Worm (Caenorhabditis elegans): ENCODE results near the gene F32D1.8.
"Not testable (repeated sequence)": the region's sequence is repeated elsewhere in the genome, so short reads cannot be mapped to it uniquely, and the experiment has no call there.

Gene F32D1.8

ce11 chrV:4339479-4339878, 38.0 kb downstream of the F32D1.8 start:
- no peak for TF ChIP-seq mef-2 (tag; optimal IDR thresholded peaks at IDR 0.05)
- TF ChIP-seq efl-1 (optimal IDR thresholded peaks at IDR 0.05), result peak; percentile 81 to 86
- TF ChIP-seq efl-1 (GFP tag; optimal IDR thresholded peaks at IDR 0.05 in 1 of 2), result peak; percentile 85 to 98
- no peak for TF ChIP-seq dsc-1 (tag; optimal IDR thresholded peaks at IDR 0.05)
- no peak for TF ChIP-seq jun-1 (tag; optimal IDR thresholded peaks at IDR 0.05)
- TF ChIP-seq efl-3 (GFP tag; optimal IDR thresholded peaks at IDR 0.05), result no peak
- TF ChIP-seq fkh-10 (GFP tag; optimal IDR thresholded peaks at IDR 0.05), result no peak
- no peak for TF ChIP-seq irx-1 (tag; optimal IDR thresholded peaks at IDR 0.05)
- peak; percentile 35 to 80 (median 53) for TF ChIP-seq dpl-1 (GFP tag; optimal IDR thresholded peaks at IDR 0.05)
- TF ChIP-seq xbp-1 (tag; optimal IDR thresholded peaks at IDR 0.05), result peak; percentile 8
- no peak for TF ChIP-seq ceh-63 (GFP tag; optimal IDR thresholded peaks at IDR 0.05)
- no peak for TF ChIP-seq sptf-1 (tag; optimal IDR thresholded peaks at IDR 0.05)
- peak; percentile 3 for TF ChIP-seq nhr-71 (tag; optimal IDR thresholded peaks at IDR 0.05)
- no peak for TF ChIP-seq unc-30 (tag; optimal IDR thresholded peaks at IDR 0.05)
- TF ChIP-seq hlh-4 (tag; optimal IDR thresholded peaks at IDR 0.05), result no peak
- no peak for TF ChIP-seq grh-1 (GFP tag; IDR thresholded peaks at IDR 0.05)
- peak in 1 of 2 experiments; percentile 2 for TF ChIP-seq lsy-2 (tag; optimal IDR thresholded peaks at IDR 0.05)
- TF ChIP-seq lin-13 (GFP tag; optimal IDR thresholded peaks at IDR 0.05), result no peak
- TF ChIP-seq nhr-20 (tag; optimal IDR thresholded peaks at IDR 0.05), result no peak
- no peak for TF ChIP-seq F16B12.6 (tag; optimal IDR thresholded peaks at IDR 0.05)
- no peak for TF ChIP-seq ces-1 (GFP tag; optimal IDR thresholded peaks at IDR 0.05)
- TF ChIP-seq lin-35 (GFP tag; optimal IDR thresholded peaks at IDR 0.05), result peak; percentile 60 to 68
- no peak for TF ChIP-seq zag-1 (tag; optimal IDR thresholded peaks at IDR 0.05)
- TF ChIP-seq tbx-2 (tag; optimal IDR thresholded peaks at IDR 0.05), result no peak
- no peak for TF ChIP-seq nhr-85 (tag)
- TF ChIP-seq nhr-47 (tag; optimal IDR thresholded peaks at IDR 0.05), result peak; percentile 12
- TF ChIP-seq nhr-11 (tag; optimal IDR thresholded peaks at IDR 0.05), result no peak

DNA sequence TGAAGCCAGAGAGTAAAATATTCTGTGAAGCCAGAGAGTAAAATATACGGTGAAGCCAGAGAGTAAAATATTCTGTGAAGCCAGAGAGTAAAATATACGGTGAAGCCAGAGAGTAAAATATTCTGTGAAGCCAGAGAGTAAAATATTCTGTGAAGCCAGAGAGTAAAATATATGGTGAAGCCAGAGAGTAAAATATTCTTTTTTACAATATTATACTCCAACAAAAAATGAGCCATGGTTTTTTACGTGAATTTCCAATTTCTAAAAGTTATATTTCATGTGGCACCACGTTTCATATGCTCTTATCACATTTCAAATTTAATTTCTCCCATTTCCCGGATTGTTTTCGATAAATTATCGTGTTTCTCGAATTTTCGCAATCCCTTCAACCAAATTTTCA, 41.1 kb downstream of the F32D1.8 start, which contains the start of gene irld-1:
Gene irld-1 (plus strand): TSS at position 301 of the 400 bp plus-strand sequence.
- TF ChIP-seq ceh-90, fkh-8, tlp-1 (tag; optimal IDR thresholded peaks at IDR 0.05): not testable (repeated sequence)

DNA sequence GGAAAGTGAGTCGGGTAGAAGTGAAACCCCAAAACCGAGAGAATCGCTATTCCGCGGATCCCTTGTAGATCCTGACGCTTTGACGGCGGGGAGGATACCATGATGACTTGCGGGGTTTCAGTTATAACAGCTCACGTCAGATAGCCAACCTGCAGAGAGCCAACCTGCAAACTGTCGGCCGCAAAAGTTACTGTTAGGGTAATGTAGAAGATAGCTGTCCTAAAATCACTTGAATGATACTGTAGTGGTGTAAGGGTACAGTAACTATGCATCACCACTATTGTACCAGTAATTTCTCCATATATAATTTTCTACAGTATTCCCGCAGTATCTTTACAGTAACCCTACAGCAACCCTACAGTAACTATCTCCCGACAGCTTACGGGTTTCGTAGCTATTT, 45.1 kb downstream of the F32D1.8 start, which contains the start of gene oac-12:
Gene oac-12 (minus strand): TSS at position 101 of the 400 bp plus-strand sequence.
- TF ChIP-seq nhr-85 (tag) (peak; percentile 2), hlh-17 (GFP tag; optimal IDR thresholded peaks at IDR 0.05; ENCODE audit: borderline replicate concordance) (no peak)

DNA sequence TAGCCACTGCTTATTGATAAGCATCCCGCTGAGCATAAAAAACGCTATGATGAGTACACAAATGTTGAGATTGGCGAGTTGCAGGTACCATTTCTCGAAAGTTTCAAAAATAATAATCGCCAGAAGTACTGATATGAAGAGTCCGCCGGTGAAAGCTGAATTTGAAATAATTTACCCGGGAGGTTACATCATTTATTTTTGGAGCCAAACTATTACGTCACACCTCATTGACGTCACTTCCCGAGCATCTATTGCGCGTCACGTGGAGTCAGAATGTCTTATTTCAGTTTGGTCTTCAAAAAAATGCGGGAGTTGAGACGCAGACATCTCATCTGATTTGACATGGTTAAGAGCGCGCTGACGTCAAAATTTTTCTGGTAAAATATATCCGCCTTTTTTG, 46.7 kb downstream of the F32D1.8 start:
- TF ChIP-seq lin-13 (GFP tag; optimal IDR thresholded peaks at IDR 0.05) (no peak), fos-1 (tag; optimal IDR thresholded peaks at IDR 0.05) (no peak), sptf-1 (tag; optimal IDR thresholded peaks at IDR 0.05) (no peak), mep-1 (tag; optimal IDR thresholded peaks at IDR 0.05) (no peak), sox-4 (tag; optimal IDR thresholded peaks at IDR 0.05) (no peak)

- TF ChIP-seq lin-39 (tag; optimal IDR thresholded peaks at IDR 0.05) (no peak), ceh-63 (GFP tag; optimal IDR thresholded peaks at IDR 0.05) (no peak), nhr-71 (tag; optimal IDR thresholded peaks at IDR 0.05) (peak; percentile 53), nhr-11 (tag; optimal IDR thresholded peaks at IDR 0.05) (peak; percentile 13), ets-5 (GFP tag; IDR thresholded peaks at IDR 0.05) (no peak), nhr-19 (GFP tag; conservative IDR thresholded peaks at IDR 0.05) (peak; percentile 18; the same call in 1 of the 2 replicates), xbp-1 (tag; optimal IDR thresholded peaks at IDR 0.05) (no peak), nhr-20 (tag; optimal IDR thresholded peaks at IDR 0.05) (peak; percentile 44), aly-2 (tag; optimal IDR thresholded peaks at IDR 0.05) (no peak), hpl-2 (GFP tag; optimal IDR thresholded peaks at IDR 0.05) (no peak), unc-30 (tag; optimal IDR thresholded peaks at IDR 0.05) (no peak), lin-14 (GFP tag; optimal IDR thresholded peaks at IDR 0.05) (peak; percentile 34), nhr-76 (tag; optimal IDR thresholded peaks at IDR 0.05) (no peak), efl-3 (GFP tag; optimal IDR thresholded peaks at IDR 0.05) (no peak), hlh-17 (GFP tag; optimal IDR thresholded peaks at IDR 0.05; ENCODE audit: borderline replicate concordance) (no peak), lsy-2 (tag; optimal IDR thresholded peaks at IDR 0.05) (no peak), C16A3.4 (tag; optimal IDR thresholded peaks at IDR 0.05) (no peak), sup-37 (GFP tag; optimal IDR thresholded peaks at IDR 0.05) (no peak), nhr-12 (tag; optimal IDR thresholded peaks at IDR 0.05) (no peak), rnt-1 (tag; optimal IDR thresholded peaks at IDR 0.05) (peak; percentile 58)
These were observed 50.7 kb downstream of the F32D1.8 start, which contains the start of gene D2063.1 for ce11 chrV:4326841-4327240. Gene D2063.1 (plus strand): TSS chrV:4327121.
